Fruit fly (Drosophila melanogaster) S2 (cell line): ENCODE results near the gene pigeon.

ENCODE experiments used
- CG8478 ChIP-seq: fragments of >200 bp; optimal IDR thresholded peaks from 2 replicates; lab custom pipeline; 2018
- CTCF ChIP-seq, 2 experiments: fragments of >200 bp; optimal IDR thresholded peaks; 2 replicates each; lab custom pipeline; 2018

Gene pigeon

DNA sequence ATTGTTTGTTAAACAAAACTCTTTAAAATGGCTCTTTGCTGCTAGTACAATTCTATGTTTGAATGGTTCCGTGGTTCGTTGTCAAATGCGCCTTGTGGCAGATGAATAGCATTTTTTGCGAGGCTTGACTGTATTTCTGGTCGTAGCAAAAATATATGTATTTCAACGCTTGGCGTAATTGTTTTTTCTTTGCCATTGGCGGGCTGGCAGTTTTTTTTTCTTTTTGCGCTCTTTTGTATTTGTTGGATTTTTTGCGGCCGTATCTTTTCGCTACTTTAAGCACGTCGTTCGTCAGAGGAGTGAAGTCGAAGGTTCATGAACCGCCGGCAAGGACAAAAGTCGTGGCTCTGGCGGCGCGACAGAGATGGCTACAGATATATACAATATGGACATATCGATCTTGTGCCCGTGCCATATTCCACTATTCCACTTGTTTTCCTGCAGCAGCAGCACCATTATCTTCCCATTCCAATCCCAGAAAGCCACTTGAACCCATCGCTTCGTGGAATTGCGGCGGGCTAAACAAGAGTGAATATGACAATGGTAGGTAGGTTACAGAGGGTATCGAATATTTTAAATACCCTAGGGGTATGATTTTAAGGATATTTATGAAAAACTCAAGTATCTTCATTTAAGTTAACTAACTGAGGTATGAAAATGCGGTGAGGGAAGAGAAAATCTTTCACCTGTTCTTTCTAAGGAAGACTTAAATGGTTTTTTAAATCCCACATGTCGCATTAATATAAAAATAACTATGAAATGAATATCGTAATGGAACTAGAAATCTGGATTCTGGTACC is 29.7 kb upstream of the pigeon start:
- no peak for TF ChIP-seq CTCF (optimal IDR thresholded peaks at IDR 0.05; lab: Kevin White, UChicago)
- no peak for TF ChIP-seq CG8478 (lab: Kevin White, UChicago)

DNA sequence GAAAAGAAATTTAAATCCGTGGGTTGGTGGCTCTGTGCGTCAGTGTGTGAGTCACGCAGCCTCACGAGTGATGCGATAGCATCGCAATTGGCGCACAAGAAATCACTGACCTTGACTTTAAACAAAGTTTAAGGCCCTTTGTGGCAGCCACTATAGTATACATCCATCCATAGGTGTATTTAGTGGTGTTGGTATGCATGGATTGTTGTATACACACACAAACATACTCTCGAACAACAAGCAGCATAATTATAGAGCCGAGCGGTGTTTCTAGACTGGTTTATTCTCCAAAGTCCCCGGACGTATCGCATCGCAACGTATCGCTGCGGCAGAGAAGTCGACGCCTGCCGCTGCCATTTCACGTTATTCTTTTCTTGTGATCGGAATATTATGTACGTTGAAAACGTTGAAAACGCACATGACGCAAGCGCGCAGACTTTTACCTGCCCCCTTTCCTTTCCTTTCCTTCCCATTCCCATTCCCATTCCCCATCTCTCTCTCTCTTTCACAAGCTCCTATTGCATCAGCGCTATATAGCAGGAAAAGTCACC is 29.0 kb upstream of the pigeon start:
- TF ChIP-seq CTCF (optimal IDR thresholded peaks at IDR 0.05; lab: Kevin White, UChicago) (no peak), CG8478 (lab: Kevin White, UChicago) (no peak)

dm6 chr2L:19158005-19158666 is 27.7 kb upstream of the pigeon start:
- TF ChIP-seq CTCF (optimal IDR thresholded peaks at IDR 0.05; lab: Kevin White, UChicago): no peak

- no peak for TF ChIP-seq CG8478 (lab: Kevin White, UChicago)
- TF ChIP-seq CTCF (optimal IDR thresholded peaks at IDR 0.05; lab: Kevin White, UChicago): no peak
Measured at dm6 chr2L:19158679-19159551, 26.9 kb upstream of the pigeon start.

DNA sequence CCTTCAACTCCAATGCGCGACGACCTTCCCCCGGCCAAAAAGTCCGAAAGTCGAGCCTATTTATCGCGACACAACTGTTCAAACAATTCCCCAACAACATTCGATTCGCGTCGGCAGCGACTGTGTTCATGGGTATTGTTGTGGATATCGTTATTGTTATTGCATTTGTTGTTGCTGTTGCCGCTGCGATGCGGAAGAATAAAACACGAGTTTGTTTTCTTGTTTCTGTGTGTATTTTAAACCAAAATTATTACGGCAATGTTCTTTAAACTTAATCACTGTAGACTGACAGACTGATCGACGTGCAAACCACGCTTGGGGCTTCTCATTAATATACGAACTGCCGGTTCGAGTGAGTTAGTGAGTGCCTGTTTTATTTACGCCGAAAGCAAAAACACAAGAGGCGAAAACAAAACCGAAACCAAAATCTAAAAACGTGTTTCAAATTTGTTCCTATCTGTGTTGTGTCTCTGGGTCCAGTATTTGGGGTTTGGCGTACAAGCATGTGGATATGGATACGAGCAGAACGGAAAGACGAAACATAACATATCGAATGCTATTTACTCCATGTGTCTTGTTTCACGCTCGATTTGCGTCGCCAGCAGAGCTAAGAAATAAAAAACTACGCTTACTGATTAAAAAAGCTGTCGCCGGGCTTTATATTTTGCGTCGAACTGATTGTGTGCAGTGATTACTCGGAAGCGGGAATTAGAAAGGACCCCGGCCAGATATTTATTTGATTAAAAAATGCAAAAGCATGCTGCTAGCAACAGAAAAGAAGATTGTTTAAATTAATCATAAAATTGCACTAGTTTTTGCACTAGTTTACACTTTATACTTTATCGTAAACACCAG is 26.1 kb upstream of the pigeon start:
- TF ChIP-seq CG8478 (lab: Kevin White, UChicago): no peak
- no peak for TF ChIP-seq CTCF (optimal IDR thresholded peaks at IDR 0.05; lab: Kevin White, UChicago)

- TF ChIP-seq CG8478 (lab: Kevin White, UChicago): no peak
- TF ChIP-seq CTCF (optimal IDR thresholded peaks at IDR 0.05; lab: Kevin White, UChicago): no peak
Measured at dm6 chr2L:19161307-19161999, 24.4 kb upstream of the pigeon start.

- TF ChIP-seq CG8478 (lab: Kevin White, UChicago): no peak
- TF ChIP-seq CTCF (optimal IDR thresholded peaks at IDR 0.05; lab: Kevin White, UChicago): no peak
Measured at dm6 chr2L:19162330-19163100, 23.3 kb upstream of the pigeon start.

DNA sequence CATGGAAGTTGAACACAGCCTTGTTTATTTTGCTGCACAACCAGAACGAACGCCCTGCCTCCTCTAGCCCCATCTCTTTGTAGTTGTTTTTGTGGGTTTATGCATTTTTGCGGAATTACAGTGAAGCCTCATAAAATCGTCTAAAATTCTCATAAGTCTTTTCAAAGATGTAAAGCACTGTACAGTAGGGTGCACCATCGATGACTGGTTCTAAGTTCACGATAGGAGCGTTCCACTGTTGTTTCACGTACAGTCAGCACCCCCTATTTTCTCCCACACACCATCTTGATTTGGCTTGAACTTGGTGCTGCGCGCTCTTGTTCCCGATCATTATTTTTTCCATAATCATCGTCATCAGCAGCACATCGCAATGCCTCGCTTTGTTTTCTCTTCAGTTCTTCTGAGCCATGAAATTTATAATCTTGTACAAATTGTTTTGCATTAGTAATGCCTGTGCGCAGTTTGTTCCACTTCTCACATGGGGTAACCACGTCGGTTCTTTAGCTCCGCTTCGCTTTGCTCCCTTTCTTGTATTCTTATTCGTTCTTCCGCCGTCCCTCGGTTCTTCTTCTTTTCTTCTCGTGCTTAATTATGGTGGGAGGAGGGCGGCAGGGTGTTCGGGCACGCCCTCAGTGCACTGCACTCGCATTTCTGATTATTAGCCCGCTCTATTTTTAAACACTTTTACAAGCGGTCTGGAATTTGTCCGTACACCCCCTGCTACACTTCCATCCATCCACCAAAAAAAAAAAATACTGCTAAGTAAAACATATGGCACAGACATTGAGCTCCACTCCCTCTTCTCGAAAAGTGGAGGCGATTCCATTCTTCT is 22.5 kb upstream of the pigeon start:
- no peak for TF ChIP-seq CG8478 (lab: Kevin White, UChicago)
- no peak for TF ChIP-seq CTCF (optimal IDR thresholded peaks at IDR 0.05; lab: Kevin White, UChicago)

- TF ChIP-seq CTCF (optimal IDR thresholded peaks at IDR 0.05; lab: Kevin White, UChicago): no peak
- TF ChIP-seq CG8478 (lab: Kevin White, UChicago): no peak
Measured at dm6 chr2L:19163975-19164371, 21.9 kb upstream of the pigeon start.

dm6 chr2L:19164933-19165813 is 20.7 kb upstream of the pigeon start:
- no peak for TF ChIP-seq CG8478 (lab: Kevin White, UChicago)
- TF ChIP-seq CTCF (optimal IDR thresholded peaks at IDR 0.05; lab: Kevin White, UChicago): no peak

DNA sequence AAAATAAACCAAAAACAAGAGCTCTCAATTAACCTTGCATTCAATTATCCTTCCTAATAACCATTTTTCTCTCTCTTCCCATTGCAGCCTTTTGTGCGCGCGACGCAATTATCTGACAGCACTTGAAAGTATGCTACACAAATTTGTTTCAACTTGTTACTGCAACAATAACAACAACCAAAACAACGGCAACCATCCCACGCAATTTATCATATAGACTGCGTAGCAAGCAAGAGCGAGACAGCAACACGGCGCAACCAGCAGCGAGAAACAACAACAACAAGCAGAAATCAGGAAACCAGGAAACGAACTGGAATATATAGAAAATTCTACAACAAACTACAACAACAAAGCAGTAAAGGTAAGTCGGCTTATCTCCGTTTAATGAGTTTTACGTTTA is 19.8 kb upstream of the pigeon start:
- TF ChIP-seq CTCF (optimal IDR thresholded peaks at IDR 0.05; lab: Kevin White, UChicago) (peak; percentile 0 to 12), CG8478 (lab: Kevin White, UChicago) (no peak)
